Worm (Caenorhabditis elegans): ENCODE data around the gene sru-29.

DNA sequence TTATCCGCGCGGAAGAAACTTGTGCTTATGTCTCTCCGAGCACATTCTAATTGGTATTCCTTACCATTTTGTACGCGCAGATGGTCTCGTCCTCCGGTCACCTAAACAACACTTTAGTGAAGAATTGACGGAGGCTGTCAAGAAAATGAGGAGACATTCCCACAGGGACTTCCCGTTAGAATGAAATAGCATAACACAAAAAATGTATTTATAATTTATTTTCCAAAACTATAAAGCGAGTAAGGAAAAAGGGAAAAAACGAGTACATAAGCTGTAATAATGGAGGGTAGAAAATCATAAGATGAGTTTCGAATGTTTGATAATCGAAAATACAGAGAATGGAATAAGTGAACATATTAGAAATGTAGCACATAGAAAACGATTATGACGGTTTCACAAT lies 35.5 kb upstream of the sru-29 start, which contains the start of gene F46B6.12:
- no peak for TF ChIP-seq flt-1 (GFP tag; IDR thresholded peaks at IDR 0.05)
- no peak for TF ChIP-seq med-1 (GFP tag; optimal IDR thresholded peaks at IDR 0.05; ENCODE audit: insufficient read depth)
- no peak for TF ChIP-seq tab-1 (GFP tag; IDR thresholded peaks at IDR 0.05)
- no peak for TF ChIP-seq ref-1 (GFP tag; conservative IDR thresholded peaks at IDR 0.05)
- TF ChIP-seq cog-1 (tag; optimal IDR thresholded peaks at IDR 0.05): no peak

Data from whole organism, midembryonic.